Worm (Caenorhabditis elegans): ENCODE data around the gene R07E3.7.
A peak's percentile ranks its signal among the peaks of the same experiment; 100 is the strongest.

The R07E3.7 gene

ce11 chrX:10377663-10378062 is 22.1 kb upstream of the R07E3.7 start (continued):
- TF ChIP-seq sdc-2 (tag; optimal IDR thresholded peaks at IDR 0.05) (peak; percentile 70), odd-2 (tag; optimal IDR thresholded peaks at IDR 0.05) (no peak), nfya-1 (tag; optimal IDR thresholded peaks at IDR 0.05) (peak; percentile 76), pha-2 (tag; optimal IDR thresholded peaks at IDR 0.05) (no peak), K09A11.1 (tag; optimal IDR thresholded peaks at IDR 0.05; ENCODE audit: insufficient read depth) (peak; percentile 18), ceh-18 (tag; optimal IDR thresholded peaks at IDR 0.05) (peak; percentile 86), tbx-2 (tag; optimal IDR thresholded peaks at IDR 0.05) (peak; percentile 72), che-1 (tag; optimal IDR thresholded peaks at IDR 0.05) (peak; percentile 19), fkh-6 (tag; optimal IDR thresholded peaks at IDR 0.05) (peak; percentile 24), C08G9.2 (tag; optimal IDR thresholded peaks at IDR 0.05) (peak; percentile 34), hlh-15 (tag; optimal IDR thresholded peaks at IDR 0.05) (no peak), sox-4 (tag; optimal IDR thresholded peaks at IDR 0.05) (peak; percentile 5)

ce11 chrX:10376989-10377388 is 21.4 kb upstream of the R07E3.7 start:
- TF ChIP-seq hlh-8 (tag; optimal IDR thresholded peaks at IDR 0.05) (no peak), unc-3 (GFP tag; conservative IDR thresholded peaks at IDR 0.05) (no peak), unc-3 (tag; optimal IDR thresholded peaks at IDR 0.05) (no peak), pag-3 (tag; optimal IDR thresholded peaks at IDR 0.05; ENCODE audit: borderline replicate concordance) (no peak), elt-2 (tag; optimal IDR thresholded peaks at IDR 0.05) (no peak), unc-42 (tag; optimal IDR thresholded peaks at IDR 0.05) (no peak), ttx-3 (tag; optimal IDR thresholded peaks at IDR 0.05) (no peak), ceh-48 (tag; optimal IDR thresholded peaks at IDR 0.05) (no peak), mec-3 (tag; optimal IDR thresholded peaks at IDR 0.05; ENCODE audit: borderline replicate concordance) (no peak), gmeb-2 (tag; optimal IDR thresholded peaks at IDR 0.05) (no peak), ceh-9 (tag; optimal IDR thresholded peaks at IDR 0.05) (no peak), lim-6 (tag; optimal IDR thresholded peaks at IDR 0.05) (no peak), ceh-34 (tag; optimal IDR thresholded peaks at IDR 0.05) (no peak), zip-5 (tag; optimal IDR thresholded peaks at IDR 0.05) (no peak), C08G9.2 (tag; optimal IDR thresholded peaks at IDR 0.05) (no peak), ref-2 (tag; optimal IDR thresholded peaks at IDR 0.05) (no peak), pat-9 (tag; optimal IDR thresholded peaks at IDR 0.05) (no peak), C38D4.7 (GFP tag; optimal IDR thresholded peaks at IDR 0.05) (no peak), Y22D7AL.16 (tag; optimal IDR thresholded peaks at IDR 0.05) (no peak), eyg-1 (tag; optimal IDR thresholded peaks at IDR 0.05) (no peak), hlh-6 (tag; optimal IDR thresholded peaks at IDR 0.05) (no peak)

- TF ChIP-seq elt-4 (tag; optimal IDR thresholded peaks at IDR 0.05): peak; percentile 35
- TF ChIP-seq pros-1 (tag; optimal IDR thresholded peaks at IDR 0.05): no peak
Measured at ce11 chrX:10373581-10373980, 18.0 kb upstream of the R07E3.7 start.

ce11 chrX:10372556-10372955 is 17.0 kb upstream of the R07E3.7 start, which contains the start of gene Y49A10A.2:
Y49A10A.2 (minus strand) TSS chrX:10372664.
- TF ChIP-seq zip-5 (tag; optimal IDR thresholded peaks at IDR 0.05) (no peak), hlh-8 (tag; optimal IDR thresholded peaks at IDR 0.05) (peak; percentile 62), ets-4 (tag; optimal IDR thresholded peaks at IDR 0.05) (no peak), sdc-2 (tag; optimal IDR thresholded peaks at IDR 0.05) (peak; percentile 80), ref-2 (tag; optimal IDR thresholded peaks at IDR 0.05) (peak; percentile 39), ztf-16 (tag; optimal IDR thresholded peaks at IDR 0.05) (no peak), ceh-31 (tag; optimal IDR thresholded peaks at IDR 0.05) (peak; percentile 69), ceh-48 (tag; optimal IDR thresholded peaks at IDR 0.05) (no peak), pax-1 (tag; optimal IDR thresholded peaks at IDR 0.05) (no peak), nfya-1 (tag; optimal IDR thresholded peaks at IDR 0.05) (peak; percentile 61), npax-4 (tag; optimal IDR thresholded peaks at IDR 0.05) (no peak), tbx-2 (tag; optimal IDR thresholded peaks at IDR 0.05) (peak; percentile 36), ceh-22 (tag; optimal IDR thresholded peaks at IDR 0.05) (no peak), ceh-34 (tag; optimal IDR thresholded peaks at IDR 0.05) (peak; percentile 48), lim-6 (tag; optimal IDR thresholded peaks at IDR 0.05) (no peak), dve-1 (tag; optimal IDR thresholded peaks at IDR 0.05) (no peak), rnt-1 (tag; optimal IDR thresholded peaks at IDR 0.05) (peak; percentile 12), ceh-14 (tag; optimal IDR thresholded peaks at IDR 0.05) (peak; percentile 13), gmeb-2 (tag; optimal IDR thresholded peaks at IDR 0.05) (no peak), hlh-6 (tag; optimal IDR thresholded peaks at IDR 0.05) (peak; percentile 27), pqm-1 (tag; optimal IDR thresholded peaks at IDR 0.05) (no peak), unc-55 (GFP tag; optimal IDR thresholded peaks at IDR 0.05) (no peak), unc-42 (tag; optimal IDR thresholded peaks at IDR 0.05) (peak; percentile 45), ceh-30 (tag; optimal IDR thresholded peaks at IDR 0.05) (no peak), F13H6.1 (tag; optimal IDR thresholded peaks at IDR 0.05) (no peak), elt-2 (tag; optimal IDR thresholded peaks at IDR 0.05) (peak; percentile 53), pha-4 (tag; optimal IDR thresholded peaks at IDR 0.05) (no peak), C08G9.2 (tag; optimal IDR thresholded peaks at IDR 0.05) (no peak)
